Worm (Caenorhabditis elegans) whole organism, early embryonic: ENCODE measurements around the gene spt-5.

Source experiments
- B0310.2 ChIP-seq: sonication (generic microtip); optimal IDR thresholded peaks from 2 replicates; lab custom pipeline; 2016; ENCODE audit warnings: mild to moderate bottlenecking, missing genetic modification characterization, missing compliant biosample characterization
- aly-1 ChIP-seq: sonication (generic microtip); optimal IDR thresholded peaks from 2 replicates; lab custom pipeline; 2016; ENCODE audit warnings: missing genetic modification characterization, missing compliant biosample characterization
- ceh-36 ChIP-seq: sonication (generic microtip); optimal IDR thresholded peaks from 2 replicates; lab custom pipeline; 2016; ENCODE audit warnings: missing genetic modification characterization, inconsistent platforms, missing compliant biosample characterization
- ets-7 ChIP-seq: sonication (generic microtip); optimal IDR thresholded peaks from 2 replicates; lab custom pipeline; 2016; ENCODE audit warnings: missing genotype, missing genetic modification characterization, missing compliant biosample characterization
- flt-1 ChIP-seq: fragments of 200-800 bp; sonication (Bioruptor generic); IDR thresholded peaks from 2 replicates; pipeline ENCODE4 v1.3.6; 2022; ENCODE audit warnings: missing genetic modification characterization, missing compliant biosample characterization
- pes-1 ChIP-seq: fragments of 200-800 bp; sonication (Bioruptor generic); IDR thresholded peaks from 2 replicates; pipeline ENCODE4 v1.3.6; 2022; ENCODE audit warnings: missing genetic modification reagents, missing genetic modification characterization, missing compliant biosample characterization
- tbx-11 ChIP-seq: fragments of 200-800 bp; sonication (Bioruptor generic); IDR thresholded peaks from 2 replicates; pipeline ENCODE4 v1.3.6; 2022; ENCODE audit warnings: missing genetic modification characterization, missing compliant biosample characterization
- tbx-37 ChIP-seq: fragments of 200-800 bp; sonication (Bioruptor generic); conservative IDR thresholded peaks from 2 replicates; pipeline ENCODE4 v1.3.6; 2022; ENCODE audit warnings: missing genetic modification reagents, missing genetic modification characterization, missing compliant biosample characterization

- TF ChIP-seq flt-1 (GFP tag; lab: Robert Waterston, UW) (no peak), tbx-37 (GFP tag; lab: Robert Waterston, UW) (no peak), aly-1 (no peak), B0310.2 (no peak), ets-7 (tag; lab: Kevin White, UChicago) (no peak), pes-1 (no peak), ceh-36 (tag; lab: Kevin White, UChicago) (no peak), tbx-11 (GFP tag; lab: Robert Waterston, UW) (no peak)
Observed at ce11 chrIV:12078112-12078812, 27.0 kb downstream of the spt-5 start, which contains the start of gene tmed-1.
